Fruit fly (Drosophila melanogaster): ENCODE results near the gene kmg.
A peak's percentile ranks its signal among the peaks of the same experiment; 100 is the strongest.

The kmg gene

DNA sequence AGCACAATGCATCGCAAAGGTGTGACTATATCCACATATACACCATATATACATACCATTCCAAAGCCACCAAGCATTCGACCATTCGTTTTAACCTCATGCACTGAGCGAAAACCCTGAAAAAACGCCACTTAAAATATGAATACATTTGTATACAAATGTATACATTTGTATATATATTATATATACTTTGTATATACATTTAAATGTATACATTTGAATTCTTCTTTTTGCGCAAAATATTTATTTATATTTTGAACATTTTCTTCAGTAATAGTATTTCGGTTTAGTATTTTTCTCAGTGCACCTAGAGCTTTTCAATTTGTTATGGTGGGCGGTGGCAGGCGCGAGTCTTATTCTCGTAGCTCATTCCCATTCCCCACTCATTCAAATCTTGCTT, 4.0 kb upstream of the kmg start (continued):
- TF ChIP-seq CG1603 (tag; optimal IDR thresholded peaks at IDR 0.05) = no peak
- no peak for TF ChIP-seq gce (GFP tag; IDR thresholded peaks at IDR 0.05)
- TF ChIP-seq CG2129 (GFP tag; IDR thresholded peaks at IDR 0.05; ENCODE audit: partially characterized antibody) = no peak
- no peak for TF ChIP-seq emc (GFP tag; optimal IDR thresholded peaks at IDR 0.05)
- TF ChIP-seq vfl (GFP tag; optimal IDR thresholded peaks at IDR 0.05) = no peak
- TF ChIP-seq chn (GFP tag; optimal IDR thresholded peaks at IDR 0.05) = no peak
- TF ChIP-seq CG2712 (tag; optimal IDR thresholded peaks at IDR 0.05) = peak; percentile 41
- peak; percentile 49; the same call in 1 of the 2 replicates for TF ChIP-seq Drgx (GFP tag; IDR thresholded peaks at IDR 0.05)
- TF ChIP-seq insv (GFP tag; optimal IDR thresholded peaks at IDR 0.05) = no peak
- TF ChIP-seq Pdp1 (GFP tag; optimal IDR thresholded peaks at IDR 0.05) = no peak
- peak; percentile 22; the same call in 1 of the 2 replicates for TF ChIP-seq lmd (GFP tag; IDR thresholded peaks at IDR 0.05)
- TF ChIP-seq CG17361 (GFP tag; IDR thresholded peaks at IDR 0.05) = 0 out of 3 replicates have a peak, but pooled peaks have one; percentile 37
- TF ChIP-seq crp (GFP tag; optimal IDR thresholded peaks at IDR 0.05) = no peak
- TF ChIP-seq CG17186 (GFP tag; optimal IDR thresholded peaks at IDR 0.05) = no peak
- TF ChIP-seq ttk (GFP tag; IDR thresholded peaks at IDR 0.05) = no peak
- no peak for TF ChIP-seq CG30431 (GFP tag; optimal IDR thresholded peaks at IDR 0.05)
- no peak for TF ChIP-seq CG8281 (tag; optimal IDR thresholded peaks at IDR 0.05)
- TF ChIP-seq ranshi (GFP tag; IDR thresholded peaks at IDR 0.05) = no peak
- TF ChIP-seq ato (GFP tag; IDR thresholded peaks at IDR 0.05; ENCODE audit: partially characterized antibody) = no peak
- no peak for TF ChIP-seq CG14050 (GFP tag; IDR thresholded peaks at IDR 0.05)
- no peak for TF ChIP-seq GATAe (GFP tag; conservative IDR thresholded peaks at IDR 0.05)
- TF ChIP-seq CG9215 (GFP tag; IDR thresholded peaks at IDR 0.05) = no peak
- TF ChIP-seq chinmo (GFP tag; IDR thresholded peaks at IDR 0.05; ENCODE audit: partially characterized antibody) = 0 out of 4 replicates have a peak, but pooled peaks have one; percentile 48
- no peak for TF ChIP-seq Tbp (GFP tag; optimal IDR thresholded peaks at IDR 0.05)
- TF ChIP-seq Hmx (GFP tag; optimal IDR thresholded peaks at IDR 0.05) = no peak
- TF ChIP-seq Fer3 (tag; optimal IDR thresholded peaks at IDR 0.05) = peak; percentile 11
- peak; percentile 63 for TF ChIP-seq CG15269 (tag; optimal IDR thresholded peaks at IDR 0.05)
- no peak for TF ChIP-seq CG9437 (GFP tag; optimal IDR thresholded peaks at IDR 0.05)
- no peak for TF ChIP-seq ftz-f1 (GFP tag; optimal IDR thresholded peaks at IDR 0.05)
- TF ChIP-seq lola (GFP tag; optimal IDR thresholded peaks at IDR 0.05) = no peak
- TF ChIP-seq CG8388 (GFP tag; optimal IDR thresholded peaks at IDR 0.05) = no peak
- no peak for TF ChIP-seq CG11093 (GFP tag; IDR thresholded peaks at IDR 0.05)
- no peak for TF ChIP-seq stc (GFP tag; IDR thresholded peaks at IDR 0.05)
- no peak for TF ChIP-seq gfzf (GFP tag; optimal IDR thresholded peaks at IDR 0.05)
- TF ChIP-seq CTCF (GFP tag; optimal IDR thresholded peaks at IDR 0.05) = no peak
- TF ChIP-seq pho (GFP tag; optimal IDR thresholded peaks at IDR 0.05) = no peak
- TF ChIP-seq al (GFP tag; IDR thresholded peaks at IDR 0.05) = 0 out of 2 replicates have a peak, but pooled peaks have one; percentile 18
- TF ChIP-seq tap (tag; optimal IDR thresholded peaks at IDR 0.05) = peak; percentile 6
- TF ChIP-seq NC2α (GFP tag; optimal IDR thresholded peaks at IDR 0.05) = no peak

- peak; percentile 39 for TF ChIP-seq Fer3 (tag; optimal IDR thresholded peaks at IDR 0.05)
- TF ChIP-seq CG6254 (GFP tag; optimal IDR thresholded peaks at IDR 0.05) = peak; percentile 11
- TF ChIP-seq mirr (GFP tag; optimal IDR thresholded peaks at IDR 0.05) = peak; percentile 51
- TF ChIP-seq CG34376 (GFP tag; optimal IDR thresholded peaks at IDR 0.05) = peak; percentile 34
- peak; percentile 7 for TF ChIP-seq NfI (GFP tag; optimal IDR thresholded peaks at IDR 0.05)
- TF ChIP-seq CG7987 (GFP tag; optimal IDR thresholded peaks at IDR 0.05) = peak; percentile 33
- peak; percentile 51 for TF ChIP-seq HHEX (GFP tag; optimal IDR thresholded peaks at IDR 0.05)
- TF ChIP-seq onecut (GFP tag; IDR thresholded peaks at IDR 0.05) = 0 out of 2 replicates have a peak, but pooled peaks have one; percentile 11
- peak; percentile 26 for TF ChIP-seq stwl (tag; optimal IDR thresholded peaks at IDR 0.05)
- peak; percentile 1 for TF ChIP-seq CG12659 (GFP tag; optimal IDR thresholded peaks at IDR 0.05)
- no peak for TF ChIP-seq CG7928 (GFP tag; optimal IDR thresholded peaks at IDR 0.05)
- TF ChIP-seq CG15514 (GFP tag; optimal IDR thresholded peaks at IDR 0.05) = peak; percentile 22
- TF ChIP-seq insv (GFP tag; optimal IDR thresholded peaks at IDR 0.05) = peak in 1 of 2 experiments; percentile 89
- peak; percentile 33; the same call in 1 of the 2 replicates for TF ChIP-seq CG32532 (GFP tag; IDR thresholded peaks at IDR 0.05)
- TF ChIP-seq az2 (GFP tag; optimal IDR thresholded peaks at IDR 0.05) = no peak
These were observed 2.4 kb upstream of the kmg start for dm6 chr2L:13157903-13158302.

All from whole organism, embryonic.